Worm (Caenorhabditis elegans) whole organism, L1 larva: ENCODE measurements around the gene tag-342.

ENCODE experiments used
- C04F5.9 ChIP-seq: sonication (generic microtip); optimal IDR thresholded peaks from 2 replicates; lab custom pipeline; 2016; ENCODE audit warnings: missing genetic modification characterization, missing compliant biosample characterization
- F16B12.6 ChIP-seq: fragments of 150-350 bp; optimal IDR thresholded peaks from 2 replicates; lab custom pipeline; 2014; ENCODE audit warnings: missing biosample characterization, missing genetic modification characterization
- Y116A8C.19 ChIP-seq: sonication (generic microtip); optimal IDR thresholded peaks from 2 replicates; lab custom pipeline; 2016; ENCODE audit warnings: missing compliant biosample characterization, missing genetic modification characterization, borderline replicate concordance
- aly-2 ChIP-seq: fragments of 150-350 bp; optimal IDR thresholded peaks from 2 replicates; lab custom pipeline; 2014; ENCODE audit warnings: missing biosample characterization, missing genetic modification characterization
- ama-1 ChIP-seq: fragments of 150-350 bp; optimal IDR thresholded peaks from 2 replicates; lab custom pipeline; 2014
- blmp-1 ChIP-seq: fragments of 150-350 bp; optimal IDR thresholded peaks from 2 replicates; lab custom pipeline; 2014; ENCODE audit warnings: missing biosample characterization, missing genetic modification characterization
- ceh-63 ChIP-seq: fragments of 200-800 bp; sonication (Bioruptor generic); optimal IDR thresholded peaks from 2 replicates; lab custom pipeline; 2018; ENCODE audit warnings: mild to moderate bottlenecking, missing genetic modification characterization, missing compliant biosample characterization
- ceh-8 ChIP-seq: fragments of 200-800 bp; sonication (Bioruptor generic); optimal IDR thresholded peaks from 2 replicates; lab custom pipeline; 2018; ENCODE audit warnings: mild to moderate bottlenecking, missing genetic modification characterization, moderate library complexity, missing compliant biosample characterization
- ceh-82 ChIP-seq, 3 experiments: fragments of 150-350 bp in 1 of 3; sonication (generic microtip) in 2 of 3; optimal IDR thresholded peaks; 2 replicates each; lab custom pipeline; 2014 to 2017; ENCODE audit warnings: missing biosample characterization in 3 of 3, missing genetic modification characterization in 3 of 3
- ceh-90 ChIP-seq: sonication (generic microtip); optimal IDR thresholded peaks from 2 replicates; lab custom pipeline; 2016; ENCODE audit warnings: missing genetic modification characterization, missing compliant biosample characterization
- ces-1 ChIP-seq: fragments of 150-350 bp; optimal IDR thresholded peaks from 2 replicates; lab custom pipeline; 2014; ENCODE audit warnings: missing biosample characterization, missing genetic modification reagents, missing genetic modification characterization
- dpl-1 ChIP-seq, 3 experiments: fragments of 150-350 bp in 2 of 3; sonication (generic microtip) in 1 of 3; optimal IDR thresholded peaks; 2 replicates each; lab custom pipeline; 2014 to 2017; ENCODE audit warnings: missing biosample characterization in 3 of 3, missing genetic modification characterization in 3 of 3, missing genetic modification reagents in 3 of 3
- efl-3 ChIP-seq: fragments of 200-800 bp; sonication (Bioruptor generic); optimal IDR thresholded peaks from 2 replicates; lab custom pipeline; 2018; ENCODE audit warnings: mild to moderate bottlenecking, missing genetic modification characterization, missing compliant biosample characterization
- egl-13 ChIP-seq: sonication (generic microtip); optimal IDR thresholded peaks from 2 replicates; lab custom pipeline; 2016; ENCODE audit warnings: missing genotype, missing genetic modification reagents, missing genetic modification characterization, missing compliant biosample characterization
- elt-2 ChIP-seq: sonication (generic microtip); optimal IDR thresholded peaks from 2 replicates; lab custom pipeline; 2016; ENCODE audit warnings: missing genetic modification characterization, mild to moderate bottlenecking, inconsistent platforms, missing compliant biosample characterization, missing genetic modification reagents
- elt-3 ChIP-seq, 6 experiments: fragments of 150-350 bp in 1 of 6; sonication (generic microtip); optimal IDR thresholded peaks; 2 replicates each; lab custom pipeline; 2017 to 2018; ENCODE audit warnings: missing biosample characterization in 6 of 6, missing genetic modification characterization in 6 of 6, inconsistent platforms in 1 of 6
- ets-5 ChIP-seq: fragments of 200-800 bp; sonication (Bioruptor generic); IDR thresholded peaks from 2 replicates; pipeline ENCODE4 v1.3.6; 2022; ENCODE audit warnings: missing genetic modification characterization, missing compliant biosample characterization
- fkh-10 ChIP-seq: sonication (generic microtip); optimal IDR thresholded peaks from 2 replicates; lab custom pipeline; 2017; ENCODE audit warnings: missing biosample characterization, missing genetic modification reagents, missing genetic modification characterization
- fkh-4 ChIP-seq: sonication (generic microtip); optimal IDR thresholded peaks from 2 replicates; lab custom pipeline; 2016; ENCODE audit warnings: missing compliant biosample characterization, missing genetic modification characterization, borderline replicate concordance
- grh-1 ChIP-seq: fragments of 200-800 bp; sonication (Bioruptor generic); IDR thresholded peaks from 2 replicates; pipeline ENCODE4 v1.3.6; 2022; ENCODE audit warnings: missing genetic modification reagents, missing genetic modification characterization, missing compliant biosample characterization
- hlh-4 ChIP-seq: sonication (generic microtip); optimal IDR thresholded peaks from 2 replicates; lab custom pipeline; 2016; ENCODE audit warnings: mild to moderate bottlenecking, missing genetic modification characterization, missing compliant biosample characterization
- isw-1 ChIP-seq: fragments of 200-800 bp; sonication (Bioruptor generic); IDR thresholded peaks from 2 replicates; pipeline ENCODE4 v1.3.6; 2022; ENCODE audit warnings: missing genetic modification characterization, missing compliant biosample characterization
- jun-1 ChIP-seq: fragments of 150-350 bp; optimal IDR thresholded peaks from 2 replicates; lab custom pipeline; 2014; ENCODE audit warnings: missing biosample characterization, missing genetic modification reagents, missing genetic modification characterization
- lin-14 ChIP-seq: fragments of 200-800 bp; sonication (Bioruptor generic); optimal IDR thresholded peaks from 2 replicates; lab custom pipeline; 2018; ENCODE audit warnings: mild to moderate bottlenecking, missing genetic modification characterization, moderate library complexity, missing compliant biosample characterization
- lin-15B ChIP-seq: fragments of 150-350 bp; sonication (generic microtip); optimal IDR thresholded peaks from 3 replicates; lab custom pipeline; 2014; ENCODE audit warnings: missing biosample characterization, missing genetic modification characterization
- lin-39 ChIP-seq: fragments of 150-350 bp; optimal IDR thresholded peaks from 2 replicates; lab custom pipeline; 2014; ENCODE audit warnings: missing biosample characterization, missing genetic modification reagents, missing genetic modification characterization
- lir-3 ChIP-seq: sonication (generic microtip); optimal IDR thresholded peaks from 2 replicates; lab custom pipeline; 2016; ENCODE audit warnings: mild to moderate bottlenecking, missing genetic modification characterization, moderate library complexity, missing compliant biosample characterization; ENCODE audit not compliant: poor library complexity
- lsy-2 ChIP-seq, 2 experiments: fragments of 150-350 bp; optimal IDR thresholded peaks; 2 replicates each; lab custom pipeline; 2014; ENCODE audit warnings: missing biosample characterization in 2 of 2, missing genetic modification characterization in 2 of 2
- mab-9 ChIP-seq: fragments of 200-800 bp; sonication (Bioruptor generic); IDR thresholded peaks from 2 replicates; pipeline ENCODE4 v1.3.6; 2022; ENCODE audit warnings: missing genetic modification reagents, missing genetic modification characterization, missing compliant biosample characterization
- mef-2 ChIP-seq: fragments of 150-350 bp; optimal IDR thresholded peaks from 2 replicates; lab custom pipeline; 2014; ENCODE audit warnings: missing biosample characterization, missing genetic modification characterization
- mep-1 ChIP-seq: fragments of 150-350 bp; optimal IDR thresholded peaks from 2 replicates; lab custom pipeline; 2014; ENCODE audit warnings: missing biosample characterization, missing genetic modification characterization
- nhr-12 ChIP-seq: sonication (generic microtip); optimal IDR thresholded peaks from 2 replicates; lab custom pipeline; 2017; ENCODE audit warnings: missing biosample characterization, missing genetic modification characterization
- nhr-20 ChIP-seq: sonication (generic microtip); optimal IDR thresholded peaks from 2 replicates; lab custom pipeline; 2016; ENCODE audit warnings: mild to moderate bottlenecking, missing genetic modification characterization, missing compliant biosample characterization
- nhr-76 ChIP-seq: sonication (generic microtip); optimal IDR thresholded peaks from 2 replicates; lab custom pipeline; 2017; ENCODE audit warnings: missing biosample characterization, missing genetic modification characterization
- nhr-77 ChIP-seq: fragments of 150-350 bp; optimal IDR thresholded peaks from 2 replicates; lab custom pipeline; 2014; ENCODE audit warnings: missing biosample characterization, missing genetic modification characterization
- nhr-84 ChIP-seq: sonication (generic microtip); optimal IDR thresholded peaks from 2 replicates; lab custom pipeline; 2017; ENCODE audit warnings: missing biosample characterization, missing genetic modification characterization
- nhr-90 ChIP-seq: sonication (generic microtip); optimal IDR thresholded peaks from 2 replicates; lab custom pipeline; 2016; ENCODE audit warnings: mild to moderate bottlenecking, missing genetic modification characterization, missing compliant biosample characterization; ENCODE audit not compliant: poor library complexity
- rnt-1 ChIP-seq: sonication (generic microtip); optimal IDR thresholded peaks from 2 replicates; lab custom pipeline; 2016; ENCODE audit warnings: mild to moderate bottlenecking, missing genetic modification characterization, moderate library complexity, missing compliant biosample characterization
- skn-1 ChIP-seq: fragments of 150-350 bp; optimal IDR thresholded peaks from 2 replicates; lab custom pipeline; 2014; ENCODE audit warnings: missing biosample characterization, missing genetic modification characterization
- snpc-4 ChIP-seq: fragments of 150-350 bp; optimal IDR thresholded peaks from 2 replicates; lab custom pipeline; 2014; ENCODE audit warnings: missing biosample characterization, missing genetic modification characterization
- sox-4 ChIP-seq: sonication (generic microtip); optimal IDR thresholded peaks from 2 replicates; lab custom pipeline; 2016; ENCODE audit warnings: missing genetic modification characterization, missing compliant biosample characterization
- unc-130 ChIP-seq: fragments of 150-350 bp; optimal IDR thresholded peaks from 2 replicates; lab custom pipeline; 2017; ENCODE audit warnings: missing biosample characterization, missing genetic modification characterization, inconsistent platforms
- unc-30 ChIP-seq: sonication (generic microtip); optimal IDR thresholded peaks from 2 replicates; lab custom pipeline; 2017; ENCODE audit warnings: missing biosample characterization, missing genetic modification characterization
- unc-62 ChIP-seq: fragments of 150-350 bp; optimal IDR thresholded peaks from 2 replicates; lab custom pipeline; 2014; ENCODE audit warnings: missing biosample characterization, missing genetic modification reagents, missing genetic modification characterization
- unc-86 ChIP-seq: sonication (generic microtip); optimal IDR thresholded peaks from 2 replicates; lab custom pipeline; 2016; ENCODE audit warnings: missing genetic modification characterization, missing compliant biosample characterization
- xbp-1 ChIP-seq: sonication (generic microtip); optimal IDR thresholded peaks from 2 replicates; lab custom pipeline; 2016; ENCODE audit warnings: missing genetic modification characterization, missing compliant biosample characterization
- zag-1 ChIP-seq: fragments of 150-350 bp; optimal IDR thresholded peaks from 2 replicates; lab custom pipeline; 2014; ENCODE audit warnings: missing biosample characterization, missing genetic modification characterization
- ztf-11 ChIP-seq, 2 experiments: sonication (generic microtip); optimal IDR thresholded peaks; 2 replicates each; lab custom pipeline; 2016 to 2017; ENCODE audit warnings: missing genetic modification characterization in 2 of 2, missing biosample characterization in 1 of 2, missing compliant biosample characterization in 1 of 2
- ztf-4 ChIP-seq: fragments of 150-350 bp; optimal IDR thresholded peaks from 2 replicates; lab custom pipeline; 2014; ENCODE audit warnings: missing biosample characterization, missing genetic modification characterization

Gene tag-342

ce11 chrIII:9483716-9484115, 15.8 kb downstream of the tag-342 start (continued):
- no peak for TF ChIP-seq nhr-76 (tag; lab: Kevin White, UChicago)
- TF ChIP-seq nhr-20 (tag; lab: Kevin White, UChicago): peak; percentile 2
- TF ChIP-seq lir-3 (tag; lab: Kevin White, UChicago): no peak
- no peak for TF ChIP-seq mef-2 (tag; lab: Kevin White, UChicago)
- no peak for TF ChIP-seq nhr-77 (tag; lab: Kevin White, UChicago)
- no peak for TF ChIP-seq ces-1 (GFP tag; lab: Kevin White, UChicago)
- TF ChIP-seq sox-4 (tag; lab: Kevin White, UChicago): no peak
- TF ChIP-seq ceh-8: no peak
- TF ChIP-seq fkh-10 (GFP tag; lab: Kevin White, UChicago): no peak
- TF ChIP-seq ets-5: no peak
- TF ChIP-seq aly-2 (tag; lab: Kevin White, UChicago): no peak
- TF ChIP-seq snpc-4: no peak
- TF ChIP-seq mab-9 (GFP tag; lab: Robert Waterston, UW): no peak
- no peak for TF ChIP-seq Y116A8C.19 (tag; lab: Kevin White, UChicago)
- TF ChIP-seq grh-1: no peak
- TF ChIP-seq unc-130 (tag; lab: Kevin White, UChicago): no peak
- TF ChIP-seq nhr-12 (tag; lab: Kevin White, UChicago): no peak
- TF ChIP-seq dpl-1 (GFP tag; optimal IDR thresholded peaks at IDR 0.05; lab: Kevin White, UChicago): peak in 1 of 3 experiments; percentile 41
- TF ChIP-seq zag-1: no peak
- no peak for TF ChIP-seq skn-1 (tag; lab: Kevin White, UChicago)
- TF ChIP-seq ztf-4 (tag; lab: Kevin White, UChicago): no peak
- no peak for TF ChIP-seq hlh-4 (tag; lab: Kevin White, UChicago)
- TF ChIP-seq ama-1 (lab: Kevin White, UChicago): no peak
- TF ChIP-seq lsy-2 (tag; optimal IDR thresholded peaks at IDR 0.05; lab: Kevin White, UChicago): peak in 1 of 2 experiments; percentile 64
- peak; percentile 58 for TF ChIP-seq fkh-4 (tag; lab: Kevin White, UChicago)
- no peak for TF ChIP-seq ceh-90 (tag; lab: Kevin White, UChicago)
- no peak for TF ChIP-seq elt-3 (tag; optimal IDR thresholded peaks at IDR 0.05; lab: Kevin White, UChicago)
- peak; percentile 76 for TF ChIP-seq lin-14 (GFP tag; lab: Kevin White, UChicago)
- peak; percentile 40 for TF ChIP-seq rnt-1 (tag; lab: Kevin White, UChicago)
- no peak for TF ChIP-seq C04F5.9 (tag; lab: Kevin White, UChicago)
- TF ChIP-seq nhr-90 (tag; lab: Kevin White, UChicago): no peak
- no peak for TF ChIP-seq lin-39 (tag; lab: Kevin White, UChicago)
- TF ChIP-seq mep-1 (tag; lab: Kevin White, UChicago): no peak
- peak; percentile 15 for TF ChIP-seq isw-1 (GFP tag; lab: Robert Waterston, UW)
- TF ChIP-seq lin-15B (tag; lab: Kevin White, UChicago): peak; percentile 37
- no peak for TF ChIP-seq unc-62 (GFP tag; lab: Kevin White, UChicago)
- TF ChIP-seq ceh-63 (GFP tag; lab: Kevin White, UChicago): no peak
- TF ChIP-seq ceh-82 (tag; optimal IDR thresholded peaks at IDR 0.05; lab: Kevin White, UChicago): peak in 1 of 3 experiments; percentile 49
- no peak for TF ChIP-seq efl-3 (GFP tag; lab: Kevin White, UChicago)
- peak; percentile 20 for TF ChIP-seq unc-86 (tag; lab: Kevin White, UChicago)
- no peak for TF ChIP-seq elt-2
- no peak for TF ChIP-seq unc-30 (tag; lab: Kevin White, UChicago)
- TF ChIP-seq F16B12.6: no peak
- no peak for TF ChIP-seq egl-13 (tag; lab: Kevin White, UChicago)
- no peak for TF ChIP-seq nhr-84 (tag; lab: Kevin White, UChicago)
- TF ChIP-seq jun-1 (tag; lab: Kevin White, UChicago): no peak
- peak; percentile 14 for TF ChIP-seq xbp-1
- no peak for TF ChIP-seq ztf-11 (tag; optimal IDR thresholded peaks at IDR 0.05; lab: Kevin White, UChicago)
- TF ChIP-seq blmp-1: no peak
